Worm (Caenorhabditis elegans) whole organism, L4 larva: ENCODE measurements around the gene gpcp-2.

ENCODE experiments used
- F49E8.2 ChIP-seq: sonication (generic microtip); optimal IDR thresholded peaks from 2 replicates; lab custom pipeline; 2016; ENCODE audit warnings: missing compliant biosample characterization, mild to moderate bottlenecking, missing genetic modification characterization, borderline replicate concordance
- pqm-1 ChIP-seq: sonication (generic microtip); optimal IDR thresholded peaks from 2 replicates; lab custom pipeline; 2017; ENCODE audit warnings: missing biosample characterization, missing genetic modification characterization
- snpc-1.2 ChIP-seq: fragments of 200-800 bp; sonication (Bioruptor generic); IDR thresholded peaks from 2 replicates; pipeline ENCODE4 v1.3.6; 2022; ENCODE audit warnings: missing genetic modification reagents, missing genetic modification characterization, missing compliant biosample characterization
- unc-39 ChIP-seq: sonication (generic microtip); optimal IDR thresholded peaks from 2 replicates; lab custom pipeline; 2017; ENCODE audit warnings: missing biosample characterization, missing genetic modification characterization

DNA sequence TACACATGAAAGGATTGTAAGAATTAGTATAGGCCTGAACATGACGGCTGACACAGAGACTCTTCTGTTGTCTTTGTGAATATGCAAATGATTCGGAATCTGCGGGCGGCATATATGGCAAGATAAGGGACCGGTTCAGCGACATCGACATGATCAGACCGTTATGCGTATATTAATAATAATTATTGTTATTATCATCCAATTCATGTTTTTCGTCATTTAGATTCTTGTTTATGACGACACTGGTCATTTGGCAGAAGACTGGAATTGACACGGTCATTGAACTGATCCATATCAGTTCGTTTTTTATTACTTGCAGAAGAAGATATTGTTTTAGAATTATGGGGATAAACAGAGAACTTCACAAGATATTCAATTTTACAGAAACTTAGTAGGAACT lies 22.7 kb downstream of the gpcp-2 start, which contains the start of gene mtre-1:
- TF ChIP-seq F49E8.2 (no peak), snpc-1.2 (GFP tag; lab: Robert Waterston, UW) (no peak), pqm-1 (tag; lab: Kevin White, UChicago) (no peak), unc-39 (tag; lab: Kevin White, UChicago) (no peak)
